Fruit fly (Drosophila melanogaster) whole organism, wandering third instar larva: ENCODE measurements around the gene Tti1.

Experiments used
- Abd-B ChIP-seq: fragments of >200 bp; optimal IDR thresholded peaks from 2 replicates; lab custom pipeline; 2017; ENCODE audit warnings: missing biosample characterization, missing genetic modification characterization
- CG32264 ChIP-seq: fragments of 200-800 bp; sonication (Bioruptor generic); optimal IDR thresholded peaks from 2 replicates; lab custom pipeline; 2016; ENCODE audit warnings: missing biosample characterization, missing genetic modification characterization
- CrebA ChIP-seq: fragments of 200-800 bp; sonication (Bioruptor generic); optimal IDR thresholded peaks from 2 replicates; lab custom pipeline; 2016; ENCODE audit warnings: missing biosample characterization, mild to moderate bottlenecking, missing genetic modification characterization, borderline replicate concordance
- Dfd ChIP-seq: fragments of >200 bp; optimal IDR thresholded peaks from 2 replicates; lab custom pipeline; 2017; ENCODE audit warnings: missing biosample characterization, missing genetic modification characterization
- Dif ChIP-seq: fragments of 200-275, 200-300 bp; sonication (Bioruptor generic); optimal IDR thresholded peaks from 2 replicates; lab custom pipeline; 2018; ENCODE audit warnings: missing biosample characterization, missing genetic modification characterization; ENCODE audit not compliant: partially characterized antibody
- GATAd ChIP-seq: sonication (Bioruptor generic); optimal IDR thresholded peaks from 2 replicates; lab custom pipeline; 2016; ENCODE audit warnings: missing biosample characterization, missing genetic modification characterization
- HLH106 ChIP-seq: fragments of 200-800 bp; optimal IDR thresholded peaks from 3 replicates; lab custom pipeline; 2019; ENCODE audit warnings: missing biosample characterization, mild to moderate bottlenecking, missing genetic modification characterization, moderate library complexity
- Hnf4 ChIP-seq: fragments of 200-800 bp; sonication (Bioruptor generic); optimal IDR thresholded peaks from 2 replicates; lab custom pipeline; 2016; ENCODE audit warnings: missing biosample characterization, mild to moderate bottlenecking, missing genetic modification characterization
- Hr78 ChIP-seq: fragments of >200 bp; optimal IDR thresholded peaks from 2 replicates; lab custom pipeline; 2017; ENCODE audit warnings: missing biosample characterization, missing genetic modification characterization
- Hr83 ChIP-seq: fragments of 200-300 bp; sonication (Bioruptor generic); optimal IDR thresholded peaks from 2 replicates; lab custom pipeline; 2016; ENCODE audit warnings: missing biosample characterization, mild to moderate bottlenecking, missing genetic modification characterization, moderate library complexity; ENCODE audit not compliant: poor library complexity, severe bottlenecking
- Jra ChIP-seq: sonication (Bioruptor generic); optimal IDR thresholded peaks from 2 replicates; lab custom pipeline; 2016; ENCODE audit warnings: missing biosample characterization, missing genetic modification characterization
- Myc ChIP-seq: fragments of >200 bp; optimal IDR thresholded peaks from 2 replicates; lab custom pipeline; 2017
- N ChIP-seq: fragments of >200 bp; optimal IDR thresholded peaks from 2 replicates; lab custom pipeline; 2018; ENCODE audit warnings: missing biosample characterization, missing external identifiers, missing genetic modification characterization
- OdsH ChIP-seq: fragments of 200-800 bp; sonication (Bioruptor generic); optimal IDR thresholded peaks from 2 replicates; lab custom pipeline; 2016; ENCODE audit warnings: missing biosample characterization, mild to moderate bottlenecking, missing genetic modification characterization
- Rel ChIP-seq, 2 experiments: fragments of 200-800 bp; sonication (Bioruptor generic) in 1 of 2; optimal IDR thresholded peaks; 2 replicates in 1 of 2; 3 replicates in 1 of 2; lab custom pipeline; 2016 to 2019; ENCODE audit warnings: mild to moderate bottlenecking in 2 of 2, missing biosample characterization in 2 of 2, missing genetic modification characterization in 2 of 2, moderate library complexity in 1 of 2
- Sp1 ChIP-seq: fragments of 200-800 bp; sonication (Bioruptor generic); optimal IDR thresholded peaks from 3 replicates; lab custom pipeline; 2019; ENCODE audit warnings: missing biosample characterization, mild to moderate bottlenecking, missing genetic modification characterization, moderate library complexity
- Vsx2 ChIP-seq: fragments of 200-300, 225-300 bp; sonication (Bioruptor generic); optimal IDR thresholded peaks from 2 replicates; lab custom pipeline; 2018; ENCODE audit warnings: missing biosample characterization, missing genetic modification characterization; ENCODE audit not compliant: partially characterized antibody
- br ChIP-seq: fragments of 200-800 bp; sonication (Bioruptor generic); optimal IDR thresholded peaks from 2 replicates; lab custom pipeline; 2016; ENCODE audit warnings: missing biosample characterization, missing genetic modification characterization
- brk ChIP-seq: fragments of 200-800 bp; sonication (Bioruptor generic); optimal IDR thresholded peaks from 2 replicates; lab custom pipeline; 2016; ENCODE audit warnings: missing biosample characterization, mild to moderate bottlenecking, missing genetic modification characterization
- dl ChIP-seq, 2 experiments: fragments of 175-275, 200-275 bp in 1 of 2; fragments of 200-275 bp in 1 of 2; sonication (Bioruptor generic); optimal IDR thresholded peaks; lab custom pipeline; 2018; ENCODE audit warnings: mild to moderate bottlenecking in 2 of 2, missing biosample characterization in 2 of 2, missing genetic modification characterization in 2 of 2, moderate library complexity in 2 of 2; ENCODE audit not compliant: partially characterized antibody in 2 of 2, insufficient read depth in 1 of 2
- dmrt93B ChIP-seq: fragments of 200-800 bp; sonication (Bioruptor generic); optimal IDR thresholded peaks from 2 replicates; lab custom pipeline; 2018; ENCODE audit warnings: missing biosample characterization, mild to moderate bottlenecking, missing genetic modification characterization
- dsf ChIP-seq: sonication (Bioruptor generic); optimal IDR thresholded peaks from 2 replicates; lab custom pipeline; 2016; ENCODE audit warnings: missing biosample characterization, missing genetic modification characterization, borderline replicate concordance
- ey ChIP-seq: fragments of 200-800 bp; sonication (Bioruptor generic); optimal IDR thresholded peaks from 2 replicates; lab custom pipeline; 2016; ENCODE audit warnings: missing biosample characterization, missing genetic modification characterization
- foxo ChIP-seq, 2 experiments: fragments of 200-800 bp; sonication (Bioruptor generic); optimal IDR thresholded peaks; 2 replicates in 1 of 2; 3 replicates in 1 of 2; lab custom pipeline; 2016 to 2017; ENCODE audit warnings: missing biosample characterization in 2 of 2, missing genetic modification characterization in 2 of 2
- fru ChIP-seq: fragments of 200-800 bp; sonication (Bioruptor generic); optimal IDR thresholded peaks from 3 replicates; lab custom pipeline; 2016; ENCODE audit warnings: missing biosample characterization, mild to moderate bottlenecking, missing genetic modification characterization
- h ChIP-seq: fragments of 200-800 bp; sonication (Bioruptor generic); optimal IDR thresholded peaks from 3 replicates; lab custom pipeline; 2016; ENCODE audit warnings: missing biosample characterization, mild to moderate bottlenecking, missing genetic modification characterization
- lola ChIP-seq: fragments of >200 bp; optimal IDR thresholded peaks from 2 replicates; lab custom pipeline; 2017; ENCODE audit warnings: missing biosample characterization, missing genetic modification characterization
- pan ChIP-seq: fragments of >200 bp; optimal IDR thresholded peaks from 2 replicates; lab custom pipeline; 2017
- psq ChIP-seq: fragments of 200-800 bp; sonication (Bioruptor generic); optimal IDR thresholded peaks from 3 replicates; lab custom pipeline; 2017; ENCODE audit warnings: missing biosample characterization, mild to moderate bottlenecking, missing genetic modification characterization, moderate library complexity
- rgr ChIP-seq: fragments of 200-800 bp; sonication (Bioruptor generic); optimal IDR thresholded peaks from 3 replicates; lab custom pipeline; 2016; ENCODE audit warnings: missing biosample characterization, mild to moderate bottlenecking, missing genetic modification characterization
- sage ChIP-seq: fragments of 200-800 bp; sonication (Bioruptor generic); optimal IDR thresholded peaks from 2 replicates; lab custom pipeline; 2016; ENCODE audit warnings: missing biosample characterization, mild to moderate bottlenecking, missing genetic modification characterization
- sv ChIP-seq: fragments of 200-800 bp; sonication (Bioruptor generic); optimal IDR thresholded peaks from 3 replicates; lab custom pipeline; 2016; ENCODE audit warnings: missing biosample characterization, missing genetic modification characterization
- tai ChIP-seq: sonication (Bioruptor generic); optimal IDR thresholded peaks from 2 replicates; lab custom pipeline; 2016; ENCODE audit warnings: missing biosample characterization, missing genetic modification characterization
- woc ChIP-seq: sonication (Bioruptor generic); optimal IDR thresholded peaks from 2 replicates; lab custom pipeline; 2016; ENCODE audit warnings: missing biosample characterization, mild to moderate bottlenecking, missing genetic modification characterization

Tti1 gene

dm6 chr3R:9784341-9785062 lies 30.0 kb upstream of the Tti1 start, which contains the start of the genes MtnA and CG8500:
Gene MtnA, minus strand, starts transcription at chr3R:9784370.
Gene CG8500, plus strand, starts transcription at chr3R:9784653.
- TF ChIP-seq Myc, result peak; percentile 8
- no peak for TF ChIP-seq Sp1 (GFP tag; lab: Kevin White, UChicago)
- TF ChIP-seq h (GFP tag; lab: Kevin White, UChicago), result peak; percentile 17
- TF ChIP-seq dl (GFP tag; optimal IDR thresholded peaks at IDR 0.05; lab: Kevin White, UChicago; ENCODE audit: insufficient read depth in 1 of 2, partially characterized antibody in 2 of 2), result peak; percentile 97 to 99
- TF ChIP-seq Jra (GFP tag; lab: Kevin White, UChicago), result no peak
- peak; percentile 48 for TF ChIP-seq rgr (GFP tag; lab: Kevin White, UChicago)
- TF ChIP-seq Rel (GFP tag; optimal IDR thresholded peaks at IDR 0.05; lab: Kevin White, UChicago), result no peak
- peak; percentile 54 for TF ChIP-seq Rel (tag; optimal IDR thresholded peaks at IDR 0.05; lab: Kevin White, UChicago)
- TF ChIP-seq Dif (GFP tag; lab: Kevin White, UChicago), result peak; percentile 100
- TF ChIP-seq Vsx2, result peak; percentile 100
- peak in 1 of 2 experiments; percentile 8 for TF ChIP-seq foxo (GFP tag; optimal IDR thresholded peaks at IDR 0.05; lab: Kevin White, UChicago)
- TF ChIP-seq ey (GFP tag; lab: Kevin White, UChicago), result no peak
- TF ChIP-seq woc (GFP tag; lab: Kevin White, UChicago), result no peak
- TF ChIP-seq OdsH (GFP tag; lab: Kevin White, UChicago), result no peak
- no peak for TF ChIP-seq Hr83 (GFP tag; lab: Kevin White, UChicago)
- TF ChIP-seq tai (GFP tag; lab: Kevin White, UChicago), result no peak
- no peak for TF ChIP-seq sage (GFP tag; lab: Kevin White, UChicago)

- TF ChIP-seq pan (lab: Kevin White, UChicago) (no peak), Myc (no peak), N (GFP tag; lab: Kevin White, UChicago) (no peak), Hnf4 (GFP tag; lab: Kevin White, UChicago) (peak; percentile 33), dsf (GFP tag; lab: Kevin White, UChicago) (no peak), ey (GFP tag; lab: Kevin White, UChicago) (no peak)
- TF ChIP-seq, all 38 proteins: peak for 1
Measured at dm6 chr3R:9783240-9783917, 28.9 kb upstream of the Tti1 start.

- TF ChIP-seq fru (GFP tag; lab: Kevin White, UChicago) (no peak), Abd-B (GFP tag; lab: Kevin White, UChicago) (no peak), woc (GFP tag; lab: Kevin White, UChicago) (no peak), Hnf4 (GFP tag; lab: Kevin White, UChicago) (no peak), Rel (GFP tag; optimal IDR thresholded peaks at IDR 0.05; lab: Kevin White, UChicago) (no peak), Rel (tag; optimal IDR thresholded peaks at IDR 0.05; lab: Kevin White, UChicago) (no peak), Myc (no peak), brk (no peak), CrebA (GFP tag; lab: Kevin White, UChicago) (no peak), Dfd (no peak), Vsx2 (no peak), HLH106 (tag; lab: Kevin White, UChicago) (no peak), CG32264 (no peak), Jra (GFP tag; lab: Kevin White, UChicago) (no peak), Hr78 (GFP tag; lab: Kevin White, UChicago) (no peak), rgr (GFP tag; lab: Kevin White, UChicago) (no peak)
- TF ChIP-seq, all 38 proteins: peak for 0
Measured at dm6 chr3R:9779764-9780163, 25.3 kb upstream of the Tti1 start, which contains the start of gene CG12947. Gene CG12947, plus strand, starts transcription at chr3R:9780064.

- TF ChIP-seq sv (GFP tag; lab: Kevin White, UChicago) (peak; percentile 83), ey (GFP tag; lab: Kevin White, UChicago) (peak; percentile 77), Dif (GFP tag; lab: Kevin White, UChicago) (peak; percentile 28), psq (GFP tag; lab: Kevin White, UChicago) (peak; percentile 68), tai (GFP tag; lab: Kevin White, UChicago) (no peak), Vsx2 (no peak), dl (GFP tag; optimal IDR thresholded peaks at IDR 0.05; lab: Kevin White, UChicago; ENCODE audit: insufficient read depth in 1 of 2, partially characterized antibody in 2 of 2) (no peak), OdsH (GFP tag; lab: Kevin White, UChicago) (peak; percentile 73), Hr83 (GFP tag; lab: Kevin White, UChicago) (peak; percentile 98), pan (lab: Kevin White, UChicago) (no peak), dmrt93B (GFP tag; lab: Kevin White, UChicago) (peak; percentile 74), CG32264 (no peak), HLH106 (tag; lab: Kevin White, UChicago) (peak; percentile 72), brk (no peak), Dfd (no peak), Jra (GFP tag; lab: Kevin White, UChicago) (peak; percentile 67), GATAd (GFP tag; lab: Kevin White, UChicago) (no peak), woc (GFP tag; lab: Kevin White, UChicago) (no peak), h (GFP tag; lab: Kevin White, UChicago) (peak; percentile 86), Hr78 (GFP tag; lab: Kevin White, UChicago) (no peak), br (peak; percentile 83), fru (GFP tag; lab: Kevin White, UChicago) (peak; percentile 72), N (GFP tag; lab: Kevin White, UChicago) (no peak), Rel (GFP tag; optimal IDR thresholded peaks at IDR 0.05; lab: Kevin White, UChicago) (no peak), Rel (tag; optimal IDR thresholded peaks at IDR 0.05; lab: Kevin White, UChicago) (peak; percentile 69), dsf (GFP tag; lab: Kevin White, UChicago) (peak; percentile 48), Hnf4 (GFP tag; lab: Kevin White, UChicago) (peak; percentile 84), Abd-B (GFP tag; lab: Kevin White, UChicago) (no peak), Sp1 (GFP tag; lab: Kevin White, UChicago) (peak; percentile 72), lola (GFP tag; lab: Kevin White, UChicago) (no peak)
Measured at dm6 chr3R:9777941-9778360, 23.5 kb upstream of the Tti1 start, which contains the start of gene RpS29. Gene RpS29, plus strand, starts transcription at chr3R:9778042.
